Worm (Caenorhabditis elegans): ENCODE data around the gene pmpl-1.

- TF ChIP-seq unc-30 (tag; optimal IDR thresholded peaks at IDR 0.05) (no peak), snpc-4 (tag; optimal IDR thresholded peaks at IDR 0.05) (no peak), ama-1 (optimal IDR thresholded peaks at IDR 0.05) (no peak), lir-3 (tag; optimal IDR thresholded peaks at IDR 0.05; ENCODE audit: poor library complexity) (no peak), nhr-71 (tag; optimal IDR thresholded peaks at IDR 0.05) (no peak), lin-39 (tag; optimal IDR thresholded peaks at IDR 0.05) (no peak)
These were observed 28.5 kb upstream of the pmpl-1 start, which contains the start of gene T14G12.6 for ce11 chrX:3759345-3759744.
